Worm (Caenorhabditis elegans) whole organism, L4 larva: ENCODE results near the gene hsp-12.3.

ENCODE experiments used
- D1046.2 ChIP-seq: fragments of 200-800 bp; sonication (Bioruptor generic); IDR thresholded peaks from 2 replicates; pipeline ENCODE4 v1.3.6; 2022; ENCODE audit warnings: missing genetic modification characterization, missing compliant biosample characterization
- F49E8.2 ChIP-seq: sonication (generic microtip); optimal IDR thresholded peaks from 2 replicates; lab custom pipeline; 2016; ENCODE audit warnings: missing compliant biosample characterization, mild to moderate bottlenecking, missing genetic modification characterization, borderline replicate concordance
- T26A8.4 ChIP-seq: fragments of 200-800 bp; sonication (Bioruptor generic); IDR thresholded peaks from 2 replicates; pipeline ENCODE4 v1.3.6; 2022; ENCODE audit warnings: missing genetic modification characterization, missing compliant biosample characterization
- Y75B8A.6 ChIP-seq: fragments of 200-800 bp; sonication (Bioruptor generic); IDR thresholded peaks from 2 replicates; pipeline ENCODE4 v1.3.6; 2022; ENCODE audit warnings: missing genetic modification reagents, missing genetic modification characterization, missing compliant biosample characterization
- aha-1 ChIP-seq: fragments of 150-350 bp; peaks from one replicate; lab custom pipeline; 2014; ENCODE audit warnings: missing biosample characterization, missing genetic modification characterization
- attf-4 ChIP-seq: sonication (generic microtip); optimal IDR thresholded peaks from 3 replicates; lab custom pipeline; 2017; ENCODE audit warnings: missing biosample characterization, missing genetic modification characterization
- ceh-28 ChIP-seq: fragments of 150-350 bp; optimal IDR thresholded peaks from 2 replicates; lab custom pipeline; 2014; ENCODE audit warnings: missing biosample characterization, missing genetic modification reagents, missing genetic modification characterization
- ceh-44 ChIP-seq: fragments of 200-800 bp; sonication (Bioruptor generic); IDR thresholded peaks from 2 replicates; pipeline ENCODE4 v1.3.6; 2022; ENCODE audit warnings: missing genetic modification reagents, missing genetic modification characterization, missing compliant biosample characterization
- ceh-82 ChIP-seq: sonication (generic microtip); optimal IDR thresholded peaks from 2 replicates; lab custom pipeline; 2017; ENCODE audit warnings: missing biosample characterization, missing genetic modification characterization
- cey-2 ChIP-seq: sonication (generic microtip); optimal IDR thresholded peaks from 3 replicates; lab custom pipeline; 2017; ENCODE audit warnings: missing genetic modification characterization, mild to moderate bottlenecking, missing compliant biosample characterization, antibody characterized with exemption, borderline replicate concordance; ENCODE audit not compliant: insufficient read depth
- dmd-6 ChIP-seq: fragments of 200-800 bp; sonication (Bioruptor generic); IDR thresholded peaks from 2 replicates; pipeline ENCODE4 v1.3.6; 2022; ENCODE audit warnings: missing genetic modification reagents, missing genetic modification characterization, missing compliant biosample characterization
- duxl-1 ChIP-seq: sonication (generic microtip); optimal IDR thresholded peaks from 2 replicates; lab custom pipeline; 2016; ENCODE audit warnings: mild to moderate bottlenecking, missing genetic modification characterization, moderate library complexity, missing compliant biosample characterization; ENCODE audit not compliant: poor library complexity
- dve-1 ChIP-seq: sonication (generic microtip); optimal IDR thresholded peaks from 2 replicates; lab custom pipeline; 2017; ENCODE audit warnings: antibody characterized with exemption, mild to moderate bottlenecking, missing genetic modification characterization, missing compliant biosample characterization; ENCODE audit not compliant: insufficient read depth
- gei-8 ChIP-seq: fragments of 200-800 bp; sonication (Bioruptor generic); optimal IDR thresholded peaks from 2 replicates; lab custom pipeline; 2018; ENCODE audit warnings: mild to moderate bottlenecking, missing genetic modification characterization, missing compliant biosample characterization
- hmg-1.1 ChIP-seq: fragments of 200-800 bp; sonication (Bioruptor generic); IDR thresholded peaks from 2 replicates; pipeline ENCODE4 v1.3.6; 2022; ENCODE audit warnings: missing genetic modification reagents, missing genetic modification characterization, missing compliant biosample characterization
- lin-38 ChIP-seq: fragments of 200-800 bp; sonication (Bioruptor generic); IDR thresholded peaks from 2 replicates; pipeline ENCODE4 v1.3.6; 2022; ENCODE audit warnings: missing genetic modification reagents, missing genetic modification characterization, missing compliant biosample characterization
- lin-39 ChIP-seq: fragments of 150-350 bp; optimal IDR thresholded peaks from 2 replicates; lab custom pipeline; 2014; ENCODE audit warnings: missing biosample characterization, missing genetic modification reagents, missing genetic modification characterization
- mep-1 ChIP-seq: fragments of 150-350 bp; sonication (generic microtip); optimal IDR thresholded peaks from 3 replicates; lab custom pipeline; 2014; ENCODE audit warnings: missing biosample characterization, missing genetic modification characterization
- mes-2 ChIP-seq: sonication (generic microtip); optimal IDR thresholded peaks from 2 replicates; lab custom pipeline; 2016; ENCODE audit warnings: missing genotype, mild to moderate bottlenecking, missing genetic modification characterization, missing compliant biosample characterization; ENCODE audit not compliant: poor library complexity, severe bottlenecking
- mxl-3 ChIP-seq: fragments of 200-800 bp; sonication (Bioruptor generic); optimal IDR thresholded peaks from 2 replicates; lab custom pipeline; 2018; ENCODE audit warnings: mild to moderate bottlenecking, missing genetic modification characterization, missing compliant biosample characterization
- nhr-10 ChIP-seq: fragments of 150-350 bp; optimal IDR thresholded peaks from 2 replicates; lab custom pipeline; 2014; ENCODE audit warnings: missing biosample characterization, missing genetic modification characterization
- nhr-111 ChIP-seq: fragments of 200-800 bp; sonication (Bioruptor generic); optimal IDR thresholded peaks from 2 replicates; lab custom pipeline; 2018; ENCODE audit warnings: mild to moderate bottlenecking, missing genetic modification characterization, missing compliant biosample characterization
- nhr-237 ChIP-seq: sonication (generic microtip); optimal IDR thresholded peaks from 2 replicates; lab custom pipeline; 2017; ENCODE audit warnings: missing biosample characterization, missing genetic modification characterization
- nhr-25 ChIP-seq: sonication (generic microtip); optimal IDR thresholded peaks from 2 replicates; lab custom pipeline; 2017; ENCODE audit warnings: missing genetic modification characterization, mild to moderate bottlenecking, missing compliant biosample characterization, antibody characterized with exemption, moderate library complexity, borderline replicate concordance; ENCODE audit not compliant: insufficient read depth
- nhr-41 ChIP-seq: fragments of 200-800 bp; sonication (Bioruptor generic); IDR thresholded peaks from 2 replicates; pipeline ENCODE4 v1.3.6; 2022; ENCODE audit warnings: missing genetic modification reagents, missing genetic modification characterization, missing compliant biosample characterization
- nhr-76 ChIP-seq: fragments of 150-350 bp; optimal IDR thresholded peaks from 2 replicates; lab custom pipeline; 2014; ENCODE audit warnings: missing biosample characterization, missing genetic modification characterization
- php-3 ChIP-seq: fragments of 200-800 bp; sonication (Bioruptor generic); IDR thresholded peaks from 2 replicates; pipeline ENCODE4 v1.3.6; 2022; ENCODE audit warnings: missing genetic modification reagents, missing genetic modification characterization, missing compliant biosample characterization
- saeg-2 ChIP-seq: fragments of 200-800 bp; sonication (Bioruptor generic); IDR thresholded peaks from 2 replicates; pipeline ENCODE4 v1.3.6; 2022; ENCODE audit warnings: missing genetic modification reagents, missing genetic modification characterization, missing compliant biosample characterization
- skn-1 ChIP-seq: fragments of 150-350 bp; optimal IDR thresholded peaks from 2 replicates; lab custom pipeline; 2014; ENCODE audit warnings: missing biosample characterization, missing genetic modification characterization
- snpc-1.2 ChIP-seq: fragments of 200-800 bp; sonication (Bioruptor generic); IDR thresholded peaks from 2 replicates; pipeline ENCODE4 v1.3.6; 2022; ENCODE audit warnings: missing genetic modification reagents, missing genetic modification characterization, missing compliant biosample characterization
- snpc-4 ChIP-seq: fragments of 150-350 bp; optimal IDR thresholded peaks from 2 replicates; lab custom pipeline; 2014; ENCODE audit warnings: missing biosample characterization, missing genetic modification characterization
- spr-3 ChIP-seq: fragments of 200-800 bp; sonication (Bioruptor generic); optimal IDR thresholded peaks from 2 replicates; lab custom pipeline; 2018; ENCODE audit warnings: mild to moderate bottlenecking, missing genetic modification characterization, missing compliant biosample characterization
- unc-39 ChIP-seq: sonication (generic microtip); optimal IDR thresholded peaks from 2 replicates; lab custom pipeline; 2017; ENCODE audit warnings: missing biosample characterization, missing genetic modification characterization

Gene hsp-12.3

ce11 chrIV:9477135-9477928 lies 32.0 kb upstream of the hsp-12.3 start, which contains the start of gene wrt-3 (continued):
- peak; percentile 81 for TF ChIP-seq spr-3 (GFP tag; lab: Kevin White, UChicago)
- no peak for TF ChIP-seq mep-1 (tag; lab: Kevin White, UChicago)
- TF ChIP-seq F49E8.2 (tag; lab: Kevin White, UChicago): peak; percentile 42
- TF ChIP-seq nhr-41: peak; percentile 75; the same call in 1 of the 2 replicates
- TF ChIP-seq duxl-1 (tag; lab: Kevin White, UChicago): peak; percentile 91

DNA sequence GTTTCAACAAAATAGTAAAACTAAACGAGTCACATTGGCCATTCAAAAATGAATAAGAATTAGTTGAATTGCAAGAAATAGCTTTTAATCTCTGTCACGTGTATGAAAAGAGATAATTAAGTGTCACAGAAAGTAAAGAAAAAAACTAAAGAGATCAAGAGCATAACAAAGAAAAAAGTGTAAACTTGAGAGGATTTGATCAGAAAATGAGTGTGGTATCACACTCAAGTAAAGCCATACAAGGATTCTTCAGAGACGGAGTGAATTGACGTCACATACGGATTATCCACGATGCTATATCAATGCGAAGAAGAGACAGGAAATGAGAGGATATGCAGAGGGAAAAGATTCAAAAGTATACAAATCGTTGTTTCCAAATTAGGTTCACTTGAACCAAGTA lies 24.0 kb upstream of the hsp-12.3 start:
- TF ChIP-seq nhr-10 (tag; lab: Kevin White, UChicago) (no peak), lin-38 (GFP tag; lab: Robert Waterston, UW) (no peak), saeg-2 (GFP tag; lab: Robert Waterston, UW) (no peak), nhr-25 (no peak), cey-2 (no peak), nhr-237 (tag; lab: Kevin White, UChicago) (no peak), ceh-82 (tag; lab: Kevin White, UChicago) (no peak), ceh-28 (tag; lab: Kevin White, UChicago) (no peak), dve-1 (no peak), php-3 (GFP tag; lab: Robert Waterston, UW) (no peak), hmg-1.1 (GFP tag; lab: Robert Waterston, UW) (no peak), attf-4 (no peak)

ce11 chrIV:9467418-9467817 lies 22.1 kb upstream of the hsp-12.3 start, which contains the start of gene F38E11.6:
Gene F38E11.6 (minus strand): TSS chrIV:9467518.
- TF ChIP-seq nhr-111 (GFP tag; lab: Kevin White, UChicago) (no peak), Y75B8A.6 (no peak), D1046.2 (GFP tag; lab: Robert Waterston, UW) (no peak), nhr-76 (tag; lab: Kevin White, UChicago) (no peak), T26A8.4 (GFP tag; lab: Robert Waterston, UW) (no peak), skn-1 (tag; lab: Kevin White, UChicago) (no peak), dmd-6 (GFP tag; lab: Robert Waterston, UW) (no peak), gei-8 (GFP tag; lab: Kevin White, UChicago) (no peak), lin-39 (tag; lab: Kevin White, UChicago) (no peak), unc-39 (tag; lab: Kevin White, UChicago) (no peak), mxl-3 (GFP tag; lab: Kevin White, UChicago) (no peak), ceh-44 (GFP tag; lab: Robert Waterston, UW) (no peak)
- TF ChIP-seq, all 104 proteins: peak for 0

- no peak for TF ChIP-seq nhr-25
- TF ChIP-seq mes-2 (tag; lab: Kevin White, UChicago): no peak
- peak; percentile 32 for TF ChIP-seq snpc-4 (tag; lab: Kevin White, UChicago)
- TF ChIP-seq snpc-1.2 (GFP tag; lab: Robert Waterston, UW): peak; percentile 90
- peak; percentile 61 for TF ChIP-seq aha-1 (tag; lab: Kevin White, UChicago)
- TF ChIP-seq F49E8.2 (tag; lab: Kevin White, UChicago): peak; percentile 58
- TF ChIP-seq lin-38 (GFP tag; lab: Robert Waterston, UW): peak; percentile 29; the same call in 1 of the 2 replicates
These were observed 19.1 kb upstream of the hsp-12.3 start for ce11 chrIV:9464345-9464783.
